Worm (Caenorhabditis elegans) whole organism, late embryonic: ENCODE measurements around the gene srv-16.

Experiments used
- K09A11.1 ChIP-seq: sonication (generic microtip); optimal IDR thresholded peaks from 2 replicates; lab custom pipeline; 2017; ENCODE audit warnings: antibody characterized with exemption, mild to moderate bottlenecking, missing genetic modification characterization, missing compliant biosample characterization; ENCODE audit not compliant: insufficient read depth
- fkh-10 ChIP-seq: fragments of 150-350 bp; optimal IDR thresholded peaks from 2 replicates; lab custom pipeline; 2014; ENCODE audit warnings: missing biosample characterization, missing genetic modification reagents, missing genetic modification characterization
- hlh-8 ChIP-seq: sonication (generic microtip); optimal IDR thresholded peaks from 2 replicates; lab custom pipeline; 2016; ENCODE audit warnings: missing genotype, missing genetic modification characterization, missing compliant biosample characterization
- tbx-2 ChIP-seq: sonication (generic microtip); optimal IDR thresholded peaks from 2 replicates; lab custom pipeline; 2016; ENCODE audit warnings: missing genetic modification characterization, missing compliant biosample characterization

ce11 chrIV:15906059-15906632, 27.6 kb downstream of the srv-16 start, which contains the start of gene srv-15:
- no peak for TF ChIP-seq K09A11.1 (tag; lab: Kevin White, UChicago)
- TF ChIP-seq fkh-10 = no peak
- TF ChIP-seq tbx-2 (tag; lab: Kevin White, UChicago) = no peak
- no peak for TF ChIP-seq hlh-8 (tag; lab: Kevin White, UChicago)
